Fruit fly (Drosophila melanogaster) whole organism, embryonic: Measurements from ENCODE around the gene CG15435.

Source experiments
- Awh ChIP-seq: fragments of 200-800 bp; sonication (Bioruptor generic); IDR thresholded peaks from 2 replicates; pipeline ENCODE4, ENCODE4 v1.3.6; 2022; ENCODE audit warnings: missing biosample characterization, missing genetic modification characterization
- B-H1 ChIP-seq: fragments of 200-800 bp; sonication (Bioruptor generic); IDR thresholded peaks from 3 replicates; pipeline ENCODE4 v1.3.6; 2022; ENCODE audit warnings: missing biosample characterization, missing genetic modification characterization
- BtbVII ChIP-seq: fragments of 200-800 bp; sonication (Bioruptor generic); optimal IDR thresholded peaks from 3 replicates; lab custom pipeline; 2017; ENCODE audit warnings: missing biosample characterization, mild to moderate bottlenecking, missing genetic modification characterization
- CG10366 ChIP-seq: fragments of 200-800 bp; sonication (Bioruptor generic); IDR thresholded peaks from 2 replicates; pipeline ENCODE4 v1.3.6; 2022; ENCODE audit warnings: missing biosample characterization, missing genetic modification characterization
- CG10543 ChIP-seq: fragments of 200-800 bp; sonication (Bioruptor generic); optimal IDR thresholded peaks from 3 replicates; lab custom pipeline; 2017; ENCODE audit warnings: missing biosample characterization, mild to moderate bottlenecking, missing genetic modification characterization, moderate library complexity
- CG10959 ChIP-seq: fragments of 200-800 bp; sonication (Bioruptor generic); IDR thresholded peaks from 2 replicates; pipeline ENCODE4 v1.3.6; 2022; ENCODE audit warnings: missing biosample characterization, missing genetic modification characterization
- CG11398 ChIP-seq: fragments of 200-800 bp; sonication (Bioruptor generic); optimal IDR thresholded peaks from 2 replicates; lab custom pipeline; 2016; ENCODE audit warnings: missing biosample characterization, missing genetic modification characterization
- CG11504 ChIP-seq: fragments of 200-800 bp; sonication (Bioruptor generic); optimal IDR thresholded peaks from 3 replicates; lab custom pipeline; 2019; ENCODE audit warnings: missing biosample characterization, mild to moderate bottlenecking, missing genetic modification characterization, moderate library complexity
- CG11696 ChIP-seq: fragments of 200-800 bp; sonication (Bioruptor generic); IDR thresholded peaks from 2 replicates; pipeline ENCODE4 v1.3.6; 2022; ENCODE audit warnings: missing biosample characterization, missing genetic modification characterization
- CG12942 ChIP-seq: fragments of 200-800 bp; sonication (Bioruptor generic); optimal IDR thresholded peaks from 3 replicates; lab custom pipeline; 2016; ENCODE audit warnings: missing biosample characterization, missing genetic modification characterization
- CG13296 ChIP-seq: fragments of 200-800 bp; sonication (Bioruptor generic); optimal IDR thresholded peaks from 3 replicates; lab custom pipeline; 2018; ENCODE audit warnings: missing biosample characterization, mild to moderate bottlenecking, missing genetic modification characterization
- CG15601 ChIP-seq: fragments of 200-800 bp; sonication (Bioruptor generic); optimal IDR thresholded peaks from 3 replicates; lab custom pipeline; 2019; ENCODE audit warnings: missing biosample characterization, mild to moderate bottlenecking, missing genetic modification characterization, moderate library complexity
- CG16779 ChIP-seq: fragments of 200-800 bp; sonication (Bioruptor generic); IDR thresholded peaks from 2 replicates; pipeline ENCODE4 v1.3.6; 2022; ENCODE audit warnings: missing biosample characterization, missing genetic modification characterization
- CG2116 ChIP-seq: fragments of 200-800 bp; sonication (Bioruptor generic); optimal IDR thresholded peaks from 3 replicates; lab custom pipeline; 2018; ENCODE audit warnings: missing biosample characterization, mild to moderate bottlenecking, missing genetic modification characterization
- CG2712 ChIP-seq: fragments of 200-800 bp; optimal IDR thresholded peaks from 3 replicates; lab custom pipeline; 2019; ENCODE audit warnings: missing biosample characterization, mild to moderate bottlenecking, missing genetic modification characterization, moderate library complexity
- CG7357 ChIP-seq: fragments of 200-800 bp; sonication (Bioruptor generic); IDR thresholded peaks from 3 replicates; pipeline ENCODE4 v1.3.6; 2022; ENCODE audit warnings: missing biosample characterization, missing genetic modification characterization
- CG8765 ChIP-seq: fragments of 200-800 bp; sonication (Bioruptor generic); IDR thresholded peaks from 2 replicates; pipeline ENCODE4 v1.3.6; 2022; ENCODE audit warnings: missing biosample characterization, missing genetic modification characterization
- CG8944 ChIP-seq: fragments of 200-800 bp; sonication (Bioruptor generic); optimal IDR thresholded peaks from 3 replicates; lab custom pipeline; 2016; ENCODE audit warnings: missing biosample characterization, missing genetic modification characterization
- D19A ChIP-seq: fragments of 200-800 bp; optimal IDR thresholded peaks from 3 replicates; lab custom pipeline; 2019; ENCODE audit warnings: missing biosample characterization, mild to moderate bottlenecking, missing genetic modification characterization, moderate library complexity
- Dad ChIP-seq: fragments of 200-800 bp; sonication (Bioruptor generic); optimal IDR thresholded peaks from 3 replicates; lab custom pipeline; 2016; ENCODE audit warnings: missing biosample characterization, missing genetic modification characterization
- Fer1 ChIP-seq: fragments of 200-800 bp; sonication (Bioruptor generic); optimal IDR thresholded peaks from 2 replicates; lab custom pipeline; 2017; ENCODE audit warnings: missing biosample characterization, mild to moderate bottlenecking, missing genetic modification characterization
- Fer2 ChIP-seq: fragments of 200-800 bp; sonication (Bioruptor generic); optimal IDR thresholded peaks from 2 replicates; lab custom pipeline; 2018; ENCODE audit warnings: missing biosample characterization, mild to moderate bottlenecking, missing genetic modification characterization, moderate library complexity
- GATAe ChIP-seq: fragments of 200-800 bp; sonication (Bioruptor generic); conservative IDR thresholded peaks from 2 replicates; pipeline ENCODE4 v1.3.6; 2022; ENCODE audit warnings: missing biosample characterization, missing genetic modification characterization
- HHEX ChIP-seq: fragments of 200-800 bp; sonication (Bioruptor generic); optimal IDR thresholded peaks from 3 replicates; lab custom pipeline; 2017; ENCODE audit warnings: missing biosample characterization, mild to moderate bottlenecking, missing genetic modification characterization, missing genetic modification reagents
- HLHmδ ChIP-seq: fragments of 200-800 bp; sonication (Bioruptor generic); optimal IDR thresholded peaks from 2 replicates; lab custom pipeline; 2018; ENCODE audit warnings: missing biosample characterization, mild to moderate bottlenecking, missing genetic modification characterization, moderate library complexity
- Hr78 ChIP-seq, 2 experiments: fragments of 200-800 bp in 1 of 2; fragments of >200 bp in 1 of 2; sonication (Bioruptor generic) in 1 of 2; optimal IDR thresholded peaks; 2 replicates each; lab custom pipeline; 2017 to 2019; ENCODE audit warnings: missing biosample characterization in 2 of 2, missing genetic modification characterization in 2 of 2, mild to moderate bottlenecking in 1 of 2, moderate library complexity in 1 of 2
- Hsf ChIP-seq: fragments of 200-800 bp; sonication (Bioruptor generic); optimal IDR thresholded peaks from 3 replicates; lab custom pipeline; 2016; ENCODE audit warnings: missing biosample characterization, missing genetic modification characterization
- Oli ChIP-seq: fragments of 200-800 bp; sonication (Bioruptor generic); optimal IDR thresholded peaks from 2 replicates; lab custom pipeline; 2018; ENCODE audit warnings: missing biosample characterization, mild to moderate bottlenecking, missing genetic modification characterization, moderate library complexity
- Pdp1 ChIP-seq, 2 experiments: fragments of 200-800 bp; sonication (Bioruptor generic); optimal IDR thresholded peaks; 3 replicates each; lab custom pipeline; 2016; ENCODE audit warnings: missing biosample characterization in 2 of 2, missing genetic modification characterization in 2 of 2, mild to moderate bottlenecking in 1 of 2, moderate library complexity in 1 of 2
- Ptx1 ChIP-seq: fragments of 200-800 bp; sonication (Bioruptor generic); IDR thresholded peaks from 2 replicates; pipeline ENCODE4 v1.3.6; 2022; ENCODE audit warnings: missing biosample characterization, missing genetic modification characterization
- abd-A ChIP-seq: fragments of 200-800 bp; sonication (Bioruptor generic); optimal IDR thresholded peaks from 3 replicates; lab custom pipeline; 2019; ENCODE audit warnings: missing biosample characterization, mild to moderate bottlenecking, missing genetic modification characterization, moderate library complexity
- btn ChIP-seq: fragments of 200-800 bp; sonication (Bioruptor generic); optimal IDR thresholded peaks from 2 replicates; lab custom pipeline; 2016; ENCODE audit warnings: missing biosample characterization, missing genetic modification characterization
- cas ChIP-seq: fragments of 200-800 bp; sonication (Bioruptor generic); IDR thresholded peaks from 2 replicates; pipeline ENCODE4 v1.3.6; 2022; ENCODE audit warnings: missing biosample characterization, missing genetic modification characterization
- dan ChIP-seq: fragments of 200-800 bp; sonication (Bioruptor generic); IDR thresholded peaks from 2 replicates; pipeline ENCODE4 v1.3.6; 2022; ENCODE audit warnings: missing biosample characterization, missing genetic modification characterization
- dati ChIP-seq: fragments of 200-800 bp; sonication (Bioruptor generic); IDR thresholded peaks from 2 replicates; pipeline ENCODE4 v1.3.6; 2022; ENCODE audit warnings: missing biosample characterization, missing genetic modification characterization
- dm ChIP-seq: fragments of 200-800 bp; sonication (Bioruptor generic); optimal IDR thresholded peaks from 3 replicates; lab custom pipeline; 2016; ENCODE audit warnings: missing biosample characterization, missing genetic modification characterization
- fd96Cb ChIP-seq: fragments of 200-800 bp; sonication (Bioruptor generic); optimal IDR thresholded peaks from 2 replicates; lab custom pipeline; 2018; ENCODE audit warnings: missing biosample characterization, mild to moderate bottlenecking, missing genetic modification characterization, moderate library complexity
- ind ChIP-seq: fragments of 200-800 bp; sonication (Bioruptor generic); optimal IDR thresholded peaks from 3 replicates; lab custom pipeline; 2016; ENCODE audit warnings: missing biosample characterization, missing genetic modification characterization
- ken ChIP-seq: fragments of 200-800 bp; sonication (Bioruptor generic); IDR thresholded peaks from 3 replicates; pipeline ENCODE4 v1.3.6; 2022; ENCODE audit warnings: missing biosample characterization, missing genetic modification characterization
- pfk ChIP-seq: fragments of 200-800 bp; sonication (Bioruptor generic); optimal IDR thresholded peaks from 2 replicates; lab custom pipeline; 2018; ENCODE audit warnings: missing biosample characterization, mild to moderate bottlenecking, missing genetic modification characterization, moderate library complexity
- prd ChIP-seq, 3 experiments: fragments of >200 bp in 2 of 3; fragments of 200-800 bp in 1 of 3; sonication (Bioruptor generic) in 1 of 3; optimal IDR thresholded peaks in 2 of 3; IDR thresholded peaks in 1 of 3; 2 replicates in 2 of 3; 3 replicates in 1 of 3; pipeline versions ENCODE4 v1.3.6 to Lab custom; 2017 to 2022; ENCODE audit warnings: missing biosample characterization in 1 of 3, missing genetic modification characterization in 1 of 3
- pros ChIP-seq: fragments of 200-800 bp; sonication (Bioruptor generic); optimal IDR thresholded peaks from 3 replicates; lab custom pipeline; 2019; ENCODE audit warnings: missing biosample characterization, mild to moderate bottlenecking, missing genetic modification characterization, moderate library complexity
- psq ChIP-seq: fragments of 200-800 bp; sonication (Bioruptor generic); optimal IDR thresholded peaks from 2 replicates; lab custom pipeline; 2017; ENCODE audit warnings: missing biosample characterization, missing genetic modification characterization
- pzg ChIP-seq: fragments of 200-800 bp; sonication (Bioruptor generic); optimal IDR thresholded peaks from 3 replicates; lab custom pipeline; 2018; ENCODE audit warnings: missing biosample characterization, mild to moderate bottlenecking, missing genetic modification characterization, moderate library complexity
- scrt ChIP-seq: fragments of 200-800 bp; sonication (Bioruptor generic); optimal IDR thresholded peaks from 2 replicates; lab custom pipeline; 2018; ENCODE audit warnings: missing biosample characterization, mild to moderate bottlenecking, missing genetic modification characterization, moderate library complexity
- sens-2 ChIP-seq: fragments of 200-800 bp; sonication (Bioruptor generic); IDR thresholded peaks from 2 replicates; pipeline ENCODE4 v1.3.6; 2022; ENCODE audit warnings: missing biosample characterization, missing genetic modification characterization
- shn ChIP-seq: fragments of 200-800 bp; sonication (Bioruptor generic); optimal IDR thresholded peaks from 3 replicates; lab custom pipeline; 2016; ENCODE audit warnings: missing biosample characterization, missing genetic modification characterization
- sima ChIP-seq: fragments of 200-800 bp; sonication (Bioruptor generic); optimal IDR thresholded peaks from 2 replicates; lab custom pipeline; 2016; ENCODE audit warnings: missing biosample characterization, missing genetic modification characterization
- sna ChIP-seq: fragments of 200-800 bp; sonication (Bioruptor generic); IDR thresholded peaks from 2 replicates; pipeline ENCODE4 v1.3.6; 2022; ENCODE audit warnings: missing biosample characterization, missing genetic modification characterization; ENCODE audit not compliant: partially characterized antibody
- zfh1 ChIP-seq: fragments of 200-800 bp; sonication (Bioruptor generic); IDR thresholded peaks from 3 replicates; pipeline ENCODE4 v1.3.6; 2022; ENCODE audit warnings: missing biosample characterization, missing genetic modification characterization

Gene CG15435

dm6 chr2L:4448582-4449016 lies 10.9 kb upstream of the CG15435 start, which contains the start of gene MFS18 (continued):
- TF ChIP-seq dm (GFP tag; lab: Kevin White, UChicago) (peak; percentile 98), CG13296 (GFP tag; lab: Kevin White, UChicago) (peak; percentile 97), pfk (GFP tag; lab: Kevin White, UChicago) (peak; percentile 38), HLHmδ (GFP tag; lab: Kevin White, UChicago) (no peak), ind (peak; percentile 99), CG10959 (peak; percentile 98), B-H1 (GFP tag; lab: Robert Waterston, UW) (peak; percentile 99), CG7357 (GFP tag; lab: Robert Waterston, UW) (peak; percentile 96), Oli (tag; lab: Kevin White, UChicago) (peak; percentile 95), Hsf (GFP tag; lab: Kevin White, UChicago) (peak; percentile 94), CG2116 (GFP tag; lab: Kevin White, UChicago) (peak; percentile 93), CG12942 (GFP tag; lab: Kevin White, UChicago) (peak; percentile 96), CG11696 (GFP tag; lab: Robert Waterston, UW) (peak; percentile 97), Fer2 (tag; lab: Kevin White, UChicago) (peak; percentile 96), dati (GFP tag; lab: Robert Waterston, UW) (peak; percentile 97), Awh (GFP tag; lab: Robert Waterston, UW) (peak; percentile 99), CG11504 (tag; lab: Kevin White, UChicago) (peak; percentile 94), BtbVII (GFP tag; lab: Kevin White, UChicago) (peak; percentile 97), Dad (GFP tag; lab: Kevin White, UChicago) (peak; percentile 88), Pdp1 (GFP tag; optimal IDR thresholded peaks at IDR 0.05; lab: Kevin White, UChicago) (peak; percentile 85 to 87), prd (optimal IDR thresholded peaks at IDR 0.05; lab: Kevin White, UChicago) (no peak), prd (GFP tag; IDR thresholded peaks at IDR 0.05; lab: Robert Waterston, UW) (peak; percentile 100), CG15601 (tag; lab: Kevin White, UChicago) (peak; percentile 91), Hr78 (GFP tag; optimal IDR thresholded peaks at IDR 0.05; lab: Kevin White, UChicago) (no peak), abd-A (no peak), CG10366 (GFP tag; lab: Robert Waterston, UW) (peak; percentile 98), shn (peak; percentile 69), sima (GFP tag; lab: Kevin White, UChicago) (peak; percentile 14), btn (GFP tag; lab: Kevin White, UChicago) (peak; percentile 25), CG8765 (GFP tag; lab: Robert Waterston, UW) (peak; percentile 97), sna (peak; percentile 43; the same call in 1 of the 2 replicates), D19A (tag; lab: Kevin White, UChicago) (peak; percentile 88), scrt (GFP tag; lab: Kevin White, UChicago) (peak; percentile 96), CG16779 (GFP tag; lab: Robert Waterston, UW) (peak; percentile 98), Fer1 (GFP tag; lab: Kevin White, UChicago) (peak; percentile 98), GATAe (GFP tag; lab: Robert Waterston, UW) (peak; percentile 97), dan (GFP tag; lab: Robert Waterston, UW) (peak; percentile 95), sens-2 (GFP tag; lab: Robert Waterston, UW) (peak; percentile 97), CG8944 (GFP tag; lab: Kevin White, UChicago) (peak; percentile 74), zfh1 (GFP tag; lab: Robert Waterston, UW) (peak; percentile 99), fd96Cb (tag; lab: Kevin White, UChicago) (peak; percentile 100), cas (peak; percentile 98), ken (peak; percentile 98), pros (GFP tag; lab: Kevin White, UChicago) (no peak), psq (peak; percentile 91), Ptx1 (GFP tag; lab: Robert Waterston, UW) (peak; percentile 99), pzg (GFP tag; lab: Kevin White, UChicago) (peak; percentile 45), HHEX (GFP tag; lab: Kevin White, UChicago) (peak; percentile 98), CG10543 (GFP tag; lab: Kevin White, UChicago) (peak; percentile 81), CG11398 (GFP tag; lab: Kevin White, UChicago) (peak; percentile 35), CG2712 (tag; lab: Kevin White, UChicago) (peak; percentile 100)
